Fruit fly (Drosophila melanogaster) Kc167 (cell line): ENCODE results near the gene CG6059.

Experiments
- Myc ChIP-seq: fragments of >200 bp; optimal IDR thresholded peaks from 2 replicates; lab custom pipeline; 2017; ENCODE audit warnings: missing external identifiers
- Sin3A ChIP-seq: fragments of >200 bp; optimal IDR thresholded peaks from 2 replicates; lab custom pipeline; 2018; ENCODE audit warnings: missing external identifiers
- h ChIP-seq: fragments of >200 bp; optimal IDR thresholded peaks from 3 replicates; lab custom pipeline; 2018; ENCODE audit warnings: missing external identifiers
- insv ChIP-seq: fragments of >200 bp; optimal IDR thresholded peaks from 3 replicates; lab custom pipeline; 2018; ENCODE audit warnings: missing external identifiers
- psq ChIP-seq: fragments of >200 bp; optimal IDR thresholded peaks from 2 replicates; lab custom pipeline; 2017; ENCODE audit warnings: missing external identifiers
- ttk ChIP-seq: sonication (Bioruptor generic); optimal IDR thresholded peaks from 2 replicates; lab custom pipeline; 2017; ENCODE audit warnings: missing external identifiers

- TF ChIP-seq psq (lab: Kevin White, UChicago), result no peak
- TF ChIP-seq ttk (lab: Kevin White, UChicago), result no peak
- no peak for TF ChIP-seq h (lab: Kevin White, UChicago)
- no peak for TF ChIP-seq insv (lab: Kevin White, UChicago)
- TF ChIP-seq Sin3A (lab: Kevin White, UChicago), result no peak
- no peak for TF ChIP-seq Myc (lab: Kevin White, UChicago)
Measured at dm6 chr3R:27100930-27101329, 23.6 kb downstream of the CG6059 start, which contains the start of gene Jhbp11.
